Worm (Caenorhabditis elegans) whole organism, L2 larva: ENCODE results near the gene Y60C6A.2.

Source experiments
- ZK546.5 ChIP-seq: sonication (generic microtip); optimal IDR thresholded peaks from 2 replicates; lab custom pipeline; 2017; ENCODE audit warnings: missing biosample characterization, missing genetic modification characterization
- alr-1 ChIP-seq: fragments of 150-350 bp; optimal IDR thresholded peaks from 2 replicates; lab custom pipeline; 2014; ENCODE audit warnings: missing biosample characterization, missing genetic modification characterization
- ama-1 ChIP-seq: fragments of 150-350 bp; optimal IDR thresholded peaks from 2 replicates; lab custom pipeline; 2018; ENCODE audit warnings: inconsistent platforms
- ceh-82 ChIP-seq: fragments of 150-350 bp; optimal IDR thresholded peaks from 2 replicates; lab custom pipeline; 2014; ENCODE audit warnings: missing biosample characterization, missing genetic modification characterization
- elt-1 ChIP-seq: fragments of 150-350 bp; optimal IDR thresholded peaks from 2 replicates; lab custom pipeline; 2014; ENCODE audit warnings: missing biosample characterization, missing genetic modification characterization
- gmeb-1 ChIP-seq: fragments of 150-350 bp; optimal IDR thresholded peaks from 2 replicates; lab custom pipeline; 2014; ENCODE audit warnings: missing biosample characterization, missing genetic modification characterization
- lsy-2 ChIP-seq, 2 experiments: fragments of 150-350 bp in 1 of 2; sonication (generic microtip) in 1 of 2; optimal IDR thresholded peaks; 2 replicates each; lab custom pipeline; 2014 to 2017; ENCODE audit warnings: missing biosample characterization in 2 of 2, missing genetic modification characterization in 2 of 2
- mab-5 ChIP-seq: fragments of 150-350 bp; optimal IDR thresholded peaks from 2 replicates; lab custom pipeline; 2014; ENCODE audit warnings: missing biosample characterization, missing genetic modification characterization
- mdl-1 ChIP-seq, 2 experiments: fragments of 150-350 bp in 1 of 2; sonication (generic microtip) in 1 of 2; optimal IDR thresholded peaks; 2 replicates each; lab custom pipeline; 2017; ENCODE audit warnings: missing biosample characterization in 2 of 2, missing genetic modification characterization in 2 of 2
- nhr-11 ChIP-seq: fragments of 150-350 bp; optimal IDR thresholded peaks from 2 replicates; lab custom pipeline; 2014; ENCODE audit warnings: missing biosample characterization, missing genetic modification characterization
- nhr-237 ChIP-seq: fragments of 150-350 bp; optimal IDR thresholded peaks from 2 replicates; lab custom pipeline; 2014; ENCODE audit warnings: missing biosample characterization, missing genetic modification characterization
- sma-9 ChIP-seq, 2 experiments: fragments of 150-350 bp in 1 of 2; sonication (generic microtip) in 1 of 2; optimal IDR thresholded peaks; 2 replicates each; lab custom pipeline; 2014 to 2016; ENCODE audit warnings: missing genetic modification characterization in 2 of 2, mild to moderate bottlenecking in 1 of 2, missing biosample characterization in 1 of 2, missing compliant biosample characterization in 1 of 2, missing genetic modification reagents in 1 of 2, moderate library complexity in 1 of 2
- unc-62 ChIP-seq: fragments of 150-350 bp; optimal IDR thresholded peaks from 2 replicates; lab custom pipeline; 2014; ENCODE audit warnings: missing biosample characterization, missing genetic modification reagents, missing genetic modification characterization

DNA sequence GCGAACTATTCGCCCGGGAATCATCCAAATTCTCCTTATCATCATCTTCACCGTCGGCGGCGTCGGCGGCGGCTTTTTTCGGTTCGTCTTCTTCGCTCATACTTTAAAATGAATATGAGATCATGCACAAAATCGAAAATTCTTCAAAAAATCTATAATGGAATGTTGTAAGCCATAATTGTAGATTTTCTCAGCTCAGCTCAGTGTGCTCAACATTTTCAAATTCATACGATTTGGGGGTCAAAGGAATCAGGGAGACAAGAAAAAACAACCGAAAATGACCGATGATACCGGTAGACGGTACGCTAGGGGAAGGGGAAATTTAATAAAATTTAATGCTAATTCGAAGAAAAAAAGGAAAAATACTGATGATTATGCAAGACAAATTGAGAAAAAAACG is 33.3 kb upstream of the Y60C6A.2 start, which contains the start of gene ccep-97:
- no peak for TF ChIP-seq alr-1 (tag; lab: Kevin White, UChicago)
- no peak for TF ChIP-seq sma-9 (GFP tag; optimal IDR thresholded peaks at IDR 0.05; lab: Kevin White, UChicago)
- TF ChIP-seq sma-9 (tag; optimal IDR thresholded peaks at IDR 0.05; lab: Kevin White, UChicago) = no peak
- TF ChIP-seq nhr-237 = no peak
- no peak for TF ChIP-seq mab-5
- no peak for TF ChIP-seq mdl-1 (tag; optimal IDR thresholded peaks at IDR 0.05; lab: Kevin White, UChicago)
- TF ChIP-seq lsy-2 (tag; optimal IDR thresholded peaks at IDR 0.05; lab: Kevin White, UChicago) = no peak
- TF ChIP-seq elt-1 (tag; lab: Kevin White, UChicago) = no peak
- TF ChIP-seq ZK546.5 = no peak
- TF ChIP-seq ceh-82 (tag; lab: Kevin White, UChicago) = no peak
- TF ChIP-seq unc-62 (GFP tag; lab: Kevin White, UChicago) = no peak
- no peak for TF ChIP-seq ama-1
- TF ChIP-seq nhr-11 (tag; lab: Kevin White, UChicago) = no peak
- TF ChIP-seq gmeb-1 (tag; lab: Kevin White, UChicago) = no peak
